Worm (Caenorhabditis elegans): Measurements from ENCODE around the gene C48B4.13.

DNA sequence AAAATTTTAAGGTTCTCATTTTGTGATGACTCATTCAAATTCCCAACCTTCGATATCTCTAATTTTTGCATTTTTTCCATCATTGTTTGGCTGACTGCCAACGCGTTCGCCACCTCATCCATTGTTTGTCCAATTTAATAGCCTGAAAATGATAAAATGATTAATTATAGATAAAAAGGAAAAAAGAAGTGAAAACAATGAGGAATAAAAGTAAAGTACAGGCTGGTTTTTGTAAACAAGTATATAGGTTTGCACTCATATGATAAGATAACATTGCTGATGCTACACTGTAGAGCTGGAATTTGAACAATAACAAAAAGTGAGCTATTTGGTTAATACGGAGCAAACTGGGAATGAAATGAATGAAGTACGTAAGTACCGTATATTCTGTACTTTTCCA, 13.7 kb downstream of the C48B4.13 start, which contains the start of gene C48B4.3:
- TF ChIP-seq ama-1 (optimal IDR thresholded peaks at IDR 0.05): no peak
- TF ChIP-seq hnd-1 (tag; optimal IDR thresholded peaks at IDR 0.05): no peak
- TF ChIP-seq pes-1 (GFP tag; IDR thresholded peaks at IDR 0.05): no peak
- no peak for TF ChIP-seq F13C5.2 (tag; optimal IDR thresholded peaks at IDR 0.05)
